Fruit fly (Drosophila melanogaster): ENCODE data around the gene Lectin-galC1.

The Lectin-galC1 gene

dm6 chr2L:19415859-19416258 lies 1.4 kb upstream of the Lectin-galC1 start (continued):
- TF ChIP-seq CG34376 (GFP tag; optimal IDR thresholded peaks at IDR 0.05) (no peak), sim (GFP tag; IDR thresholded peaks at IDR 0.05) (no peak), otp (GFP tag; IDR thresholded peaks at IDR 0.05) (no peak), sug (tag; optimal IDR thresholded peaks at IDR 0.05) (peak; percentile 15), gce (GFP tag; IDR thresholded peaks at IDR 0.05) (no peak), Dp (GFP tag; optimal IDR thresholded peaks at IDR 0.05) (no peak), ap (GFP tag; IDR thresholded peaks at IDR 0.05) (no peak), CG16779 (GFP tag; IDR thresholded peaks at IDR 0.05) (no peak), sqz (GFP tag; optimal IDR thresholded peaks at IDR 0.05) (no peak), CG8924 (tag; optimal IDR thresholded peaks at IDR 0.05) (no peak), CG8089 (GFP tag; optimal IDR thresholded peaks at IDR 0.05) (no peak), Eip74EF (GFP tag; optimal IDR thresholded peaks at IDR 0.05) (no peak), Oaz (GFP tag; IDR thresholded peaks at IDR 0.05) (no peak), Adf1 (GFP tag; IDR thresholded peaks at IDR 0.05) (0 out of 2 replicates have a peak, but pooled peaks have one; percentile 23), CG4424 (GFP tag; optimal IDR thresholded peaks at IDR 0.05) (no peak), Sry-δ (GFP tag; optimal IDR thresholded peaks at IDR 0.05) (no peak), grau (tag; optimal IDR thresholded peaks at IDR 0.05) (peak; percentile 57), Ravus (GFP tag; IDR thresholded peaks at IDR 0.05) (no peak), Neu2 (GFP tag; optimal IDR thresholded peaks at IDR 0.05; ENCODE audit: borderline replicate concordance) (no peak), ems (GFP tag; optimal IDR thresholded peaks at IDR 0.05) (no peak), CoRest (tag; optimal IDR thresholded peaks at IDR 0.05) (peak; percentile 49), gcm (GFP tag; optimal IDR thresholded peaks at IDR 0.05) (no peak), gro (GFP tag; optimal IDR thresholded peaks at IDR 0.05) (no peak), CG4328 (GFP tag; optimal IDR thresholded peaks at IDR 0.05) (no peak), YL-1 (GFP tag; optimal IDR thresholded peaks at IDR 0.05) (no peak), fd64A (GFP tag; optimal IDR thresholded peaks at IDR 0.05) (no peak), pfk (GFP tag; optimal IDR thresholded peaks at IDR 0.05) (no peak), CG4404 (GFP tag; IDR thresholded peaks at IDR 0.05) (no peak), CG12236 (GFP tag; optimal IDR thresholded peaks at IDR 0.05) (no peak), ewg (GFP tag; optimal IDR thresholded peaks at IDR 0.05) (no peak), CG6813 (GFP tag; optimal IDR thresholded peaks at IDR 0.05) (no peak), Lhr (GFP tag; optimal IDR thresholded peaks at IDR 0.05) (no peak), bsh (GFP tag; optimal IDR thresholded peaks at IDR 0.05) (no peak), Usf (GFP tag; optimal IDR thresholded peaks at IDR 0.05) (no peak), slou (GFP tag; optimal IDR thresholded peaks at IDR 0.05) (no peak), Gug (GFP tag; IDR thresholded peaks at IDR 0.05) (no peak), CG16813 (GFP tag; IDR thresholded peaks at IDR 0.05; ENCODE audit: partially characterized antibody) (no peak), nmo (GFP tag; optimal IDR thresholded peaks at IDR 0.05) (no peak), CrebB (tag; optimal IDR thresholded peaks at IDR 0.05) (no peak), nerfin-2 (GFP tag; IDR thresholded peaks at IDR 0.05; ENCODE audit: partially characterized antibody) (no peak), gsb (GFP tag; IDR thresholded peaks at IDR 0.05) (no peak; the same call in 1 of the 2 replicates), Fer3 (tag; optimal IDR thresholded peaks at IDR 0.05) (peak; percentile 24), MTF-1 (GFP tag; optimal IDR thresholded peaks at IDR 0.05; ENCODE audit: borderline replicate concordance) (no peak), ash1 (GFP tag; optimal IDR thresholded peaks at IDR 0.05) (no peak), CG4617 (GFP tag; optimal IDR thresholded peaks at IDR 0.05; ENCODE audit: borderline replicate concordance) (no peak), wor (GFP tag; IDR thresholded peaks at IDR 0.05) (no peak), al (GFP tag; IDR thresholded peaks at IDR 0.05) (peak; percentile 63; the same call in 1 of the 2 replicates), p53 (GFP tag; optimal IDR thresholded peaks at IDR 0.05) (no peak), chn (GFP tag; optimal IDR thresholded peaks at IDR 0.05) (no peak), kay (GFP tag; optimal IDR thresholded peaks at IDR 0.05) (no peak), GATAe (GFP tag; conservative IDR thresholded peaks at IDR 0.05) (no peak)

Measured in whole organism, embryonic.